Fruit fly (Drosophila melanogaster) whole organism, embryonic: Measurements from ENCODE around the gene CG33723.

Source experiments
- B-H2 ChIP-seq: fragments of 200-800 bp; sonication (Bioruptor generic); optimal IDR thresholded peaks from 2 replicates; lab custom pipeline; 2018; ENCODE audit warnings: missing biosample characterization, mild to moderate bottlenecking, missing genetic modification characterization
- CG10274 ChIP-seq: fragments of 200-800 bp; sonication (Bioruptor generic); optimal IDR thresholded peaks from 3 replicates; lab custom pipeline; 2017; ENCODE audit warnings: missing biosample characterization, mild to moderate bottlenecking, missing genetic modification characterization
- CG11504 ChIP-seq: fragments of 200-800 bp; sonication (Bioruptor generic); optimal IDR thresholded peaks from 3 replicates; lab custom pipeline; 2019; ENCODE audit warnings: missing biosample characterization, mild to moderate bottlenecking, missing genetic modification characterization, moderate library complexity
- CG11560 ChIP-seq: fragments of 200-800 bp; sonication (Bioruptor generic); IDR thresholded peaks from 3 replicates; pipeline ENCODE4 v1.3.6; 2022; ENCODE audit warnings: missing biosample characterization, missing genetic modification characterization
- CG1233 ChIP-seq: fragments of 200-800 bp; sonication (Bioruptor generic); optimal IDR thresholded peaks from 4 replicates; lab custom pipeline; 2018; ENCODE audit warnings: missing biosample characterization, mild to moderate bottlenecking, missing genetic modification characterization
- CG12391 ChIP-seq: fragments of 200-800 bp; sonication (Bioruptor generic); optimal IDR thresholded peaks from 3 replicates; lab custom pipeline; 2018; ENCODE audit warnings: missing biosample characterization, mild to moderate bottlenecking, missing genetic modification characterization, moderate library complexity
- CG13287 ChIP-seq: fragments of 200-800 bp; sonication (Bioruptor generic); IDR thresholded peaks from 2 replicates; pipeline ENCODE4 v1.3.6; 2022; ENCODE audit warnings: missing biosample characterization, missing genetic modification characterization; ENCODE audit not compliant: partially characterized antibody
- CG17359 ChIP-seq: fragments of 200-800 bp; sonication (Bioruptor generic); optimal IDR thresholded peaks from 3 replicates; lab custom pipeline; 2018; ENCODE audit warnings: missing biosample characterization, mild to moderate bottlenecking, missing genetic modification characterization, moderate library complexity
- CG17829 ChIP-seq: fragments of 200-800 bp; optimal IDR thresholded peaks from 2 replicates; lab custom pipeline; 2019; ENCODE audit warnings: missing biosample characterization, mild to moderate bottlenecking, missing genetic modification characterization, moderate library complexity
- CG17912 ChIP-seq: fragments of 200-800 bp; sonication (Bioruptor generic); optimal IDR thresholded peaks from 2 replicates; lab custom pipeline; 2018; ENCODE audit warnings: missing biosample characterization, mild to moderate bottlenecking, missing genetic modification characterization
- CG2129 ChIP-seq: fragments of 200-800 bp; sonication (Bioruptor generic); IDR thresholded peaks from 2 replicates; pipeline ENCODE4 v1.3.6; 2022; ENCODE audit warnings: missing biosample characterization, missing genetic modification characterization; ENCODE audit not compliant: partially characterized antibody
- CG33557 ChIP-seq: fragments of 200-800 bp; sonication (Bioruptor generic); optimal IDR thresholded peaks from 2 replicates; lab custom pipeline; 2019; ENCODE audit warnings: missing biosample characterization, mild to moderate bottlenecking, missing genetic modification characterization, moderate library complexity
- CG34224 ChIP-seq: fragments of 200-800 bp; sonication (Bioruptor generic); IDR thresholded peaks from 3 replicates; pipeline ENCODE4 v1.3.6; 2022; ENCODE audit warnings: missing biosample characterization, missing genetic modification characterization; ENCODE audit not compliant: partially characterized antibody
- CG3995 ChIP-seq: fragments of 200-800 bp; sonication (Bioruptor generic); optimal IDR thresholded peaks from 3 replicates; lab custom pipeline; 2016; ENCODE audit warnings: missing biosample characterization, missing genetic modification characterization
- CG4404 ChIP-seq: fragments of 200-800 bp; sonication (Bioruptor generic); IDR thresholded peaks from 2 replicates; pipeline ENCODE4 v1.3.6; 2022; ENCODE audit warnings: missing biosample characterization, missing genetic modification characterization
- CG5245 ChIP-seq: fragments of 200-800 bp; sonication (Bioruptor generic); optimal IDR thresholded peaks from 3 replicates; lab custom pipeline; 2016; ENCODE audit warnings: missing biosample characterization, missing genetic modification characterization
- CG8478 ChIP-seq: fragments of >200 bp; optimal IDR thresholded peaks from 2 replicates; lab custom pipeline; 2018
- CG9932 ChIP-seq: fragments of 200-800 bp; sonication (Bioruptor generic); IDR thresholded peaks from 2 replicates; pipeline ENCODE4 v1.3.6; 2022; ENCODE audit warnings: missing biosample characterization, missing genetic modification characterization
- Deaf1 ChIP-seq: fragments of 200-800 bp; optimal IDR thresholded peaks from 3 replicates; lab custom pipeline; 2019; ENCODE audit warnings: missing biosample characterization, mild to moderate bottlenecking, missing genetic modification characterization, moderate library complexity
- Dref ChIP-seq: fragments of 200-800 bp; sonication (Bioruptor generic); IDR thresholded peaks from 2 replicates; pipeline ENCODE4 v1.3.6; 2022; ENCODE audit warnings: missing biosample characterization, missing genetic modification characterization
- Eip74EF ChIP-seq, 2 experiments: fragments of 200-800 bp in 1 of 2; fragments of >200 bp in 1 of 2; sonication (Bioruptor generic) in 1 of 2; optimal IDR thresholded peaks; 2 replicates each; lab custom pipeline; 2017 to 2019; ENCODE audit warnings: missing biosample characterization in 2 of 2, missing genetic modification characterization in 2 of 2, mild to moderate bottlenecking in 1 of 2, moderate library complexity in 1 of 2
- Fer3 ChIP-seq: fragments of 200-800 bp; sonication (Bioruptor generic); optimal IDR thresholded peaks from 2 replicates; lab custom pipeline; 2018; ENCODE audit warnings: missing biosample characterization, mild to moderate bottlenecking, missing genetic modification characterization, moderate library complexity
- Gsc ChIP-seq: fragments of 200-800 bp; sonication (Bioruptor generic); IDR thresholded peaks from 2 replicates; pipeline ENCODE4 v1.3.6; 2022; ENCODE audit warnings: missing biosample characterization, missing genetic modification characterization
- Hr78 ChIP-seq, 2 experiments: fragments of 200-800 bp in 1 of 2; fragments of >200 bp in 1 of 2; sonication (Bioruptor generic) in 1 of 2; optimal IDR thresholded peaks; 2 replicates each; lab custom pipeline; 2017 to 2019; ENCODE audit warnings: missing biosample characterization in 2 of 2, missing genetic modification characterization in 2 of 2, mild to moderate bottlenecking in 1 of 2, moderate library complexity in 1 of 2
- Kr ChIP-seq: fragments of 200-800 bp; sonication (Bioruptor generic); optimal IDR thresholded peaks from 2 replicates; lab custom pipeline; 2017; ENCODE audit warnings: missing biosample characterization, mild to moderate bottlenecking, missing genetic modification characterization
- Lhr ChIP-seq: fragments of 200-800 bp; sonication (Bioruptor generic); optimal IDR thresholded peaks from 3 replicates; lab custom pipeline; 2017; ENCODE audit warnings: mild to moderate bottlenecking, missing biosample characterization, missing genetic modification reagents, missing genetic modification characterization
- NC2α ChIP-seq: fragments of 200-800 bp; sonication (Bioruptor generic); optimal IDR thresholded peaks from 2 replicates; lab custom pipeline; 2016; ENCODE audit warnings: missing biosample characterization, missing genetic modification characterization
- Scr ChIP-seq: fragments of 200-800 bp; sonication (Bioruptor generic); IDR thresholded peaks from 2 replicates; pipeline ENCODE4 v1.3.6; 2022; ENCODE audit warnings: missing biosample characterization, missing genetic modification characterization; ENCODE audit not compliant: partially characterized antibody
- Sry-β ChIP-seq: fragments of 200-800 bp; sonication (Bioruptor generic); optimal IDR thresholded peaks from 2 replicates; lab custom pipeline; 2018; ENCODE audit warnings: missing biosample characterization, mild to moderate bottlenecking, missing genetic modification characterization, moderate library complexity
- ase ChIP-seq: fragments of 200-800 bp; sonication (Bioruptor generic); IDR thresholded peaks from 3 replicates; pipeline ENCODE4 v1.3.6; 2022; ENCODE audit warnings: missing biosample characterization, missing genetic modification characterization
- bsh ChIP-seq, 2 experiments: fragments of 200-800 bp; sonication (Bioruptor generic); optimal IDR thresholded peaks; 2 replicates each; lab custom pipeline; 2017 to 2018; ENCODE audit warnings: mild to moderate bottlenecking in 2 of 2, missing biosample characterization in 2 of 2, missing genetic modification characterization in 2 of 2, moderate library complexity in 1 of 2
- ci ChIP-seq: fragments of 200-800 bp; sonication (Bioruptor generic); IDR thresholded peaks from 3 replicates; pipeline ENCODE4 v1.3.6; 2022; ENCODE audit warnings: missing biosample characterization, missing genetic modification characterization
- gt ChIP-seq: fragments of 200-800 bp; sonication (Bioruptor generic); IDR thresholded peaks from 2 replicates; pipeline ENCODE4 v1.3.6; 2022; ENCODE audit warnings: missing biosample characterization, missing genetic modification characterization
- h ChIP-seq: fragments of >200 bp; optimal IDR thresholded peaks from 2 replicates; lab custom pipeline; 2017
- kah ChIP-seq: fragments of 200-800 bp; sonication (Bioruptor generic); optimal IDR thresholded peaks from 2 replicates; lab custom pipeline; 2018; ENCODE audit warnings: missing biosample characterization, mild to moderate bottlenecking, missing genetic modification characterization
- lab ChIP-seq: fragments of 200-800 bp; sonication (Bioruptor generic); optimal IDR thresholded peaks from 3 replicates; lab custom pipeline; 2017; ENCODE audit warnings: missing biosample characterization, missing genetic modification characterization, mild to moderate bottlenecking, moderate library complexity, missing genetic modification reagents
- luna ChIP-seq: fragments of 200-800 bp; sonication (Bioruptor generic); optimal IDR thresholded peaks from 2 replicates; lab custom pipeline; 2016; ENCODE audit warnings: missing biosample characterization, missing genetic modification characterization
- nau ChIP-seq: fragments of 200-800 bp; sonication (Bioruptor generic); optimal IDR thresholded peaks from 3 replicates; lab custom pipeline; 2017; ENCODE audit warnings: missing biosample characterization, mild to moderate bottlenecking, missing genetic modification characterization, missing genetic modification reagents
- nmo ChIP-seq: fragments of 200-800 bp; sonication (Bioruptor generic); optimal IDR thresholded peaks from 2 replicates; lab custom pipeline; 2018; ENCODE audit warnings: missing biosample characterization, mild to moderate bottlenecking, missing genetic modification characterization, moderate library complexity
- nom ChIP-seq: fragments of 200-800 bp; sonication (Bioruptor generic); optimal IDR thresholded peaks from 2 replicates; lab custom pipeline; 2017; ENCODE audit warnings: missing biosample characterization, missing genetic modification characterization, mild to moderate bottlenecking, moderate library complexity, missing genetic modification reagents
- odd ChIP-seq: fragments of 200-800 bp; sonication (Bioruptor generic); optimal IDR thresholded peaks from 2 replicates; lab custom pipeline; 2017; ENCODE audit warnings: missing biosample characterization, mild to moderate bottlenecking, missing genetic modification characterization
- onecut ChIP-seq: fragments of 200-800 bp; sonication (Bioruptor generic); IDR thresholded peaks from 2 replicates; pipeline ENCODE4 v1.3.6; 2022; ENCODE audit warnings: missing biosample characterization, missing genetic modification characterization
- peb ChIP-seq: fragments of 200-800 bp; sonication (Bioruptor generic); IDR thresholded peaks from 2 replicates; pipeline ENCODE4 v1.3.6; 2022; ENCODE audit warnings: missing biosample characterization, missing genetic modification characterization
- repo ChIP-seq: fragments of 200-800 bp; sonication (Bioruptor generic); optimal IDR thresholded peaks from 2 replicates; lab custom pipeline; 2016; ENCODE audit warnings: missing biosample characterization, missing genetic modification characterization
- run ChIP-seq: fragments of 200-800 bp; sonication (Bioruptor generic); optimal IDR thresholded peaks from 3 replicates; lab custom pipeline; 2018; ENCODE audit warnings: missing biosample characterization, mild to moderate bottlenecking, missing genetic modification characterization
- tll ChIP-seq, 2 experiments: fragments of 200-800 bp in 1 of 2; fragments of >200 bp in 1 of 2; sonication (Bioruptor generic) in 1 of 2; optimal IDR thresholded peaks; 2 replicates each; lab custom pipeline; 2017 to 2019; ENCODE audit warnings: missing biosample characterization in 2 of 2, missing genetic modification characterization in 2 of 2, mild to moderate bottlenecking in 1 of 2, moderate library complexity in 1 of 2
- twi ChIP-seq: fragments of 200-800 bp; optimal IDR thresholded peaks from 2 replicates; lab custom pipeline; 2019; ENCODE audit warnings: missing biosample characterization, mild to moderate bottlenecking, missing genetic modification characterization, moderate library complexity
- tx ChIP-seq: fragments of 200-800 bp; sonication (Bioruptor generic); optimal IDR thresholded peaks from 2 replicates; lab custom pipeline; 2016; ENCODE audit warnings: missing biosample characterization, missing genetic modification characterization
- zfh2 ChIP-seq: fragments of 200-800 bp; sonication (Bioruptor generic); optimal IDR thresholded peaks from 2 replicates; lab custom pipeline; 2016; ENCODE audit warnings: missing biosample characterization, missing genetic modification characterization

CG33723 gene

dm6 chr2L:9430992-9431602 lies 9.4 kb downstream of the CG33723 start, which contains the start of the genes FucTB and scat (continued):
- TF ChIP-seq CG11504 (tag; lab: Kevin White, UChicago) (peak; percentile 92), CG3995 (GFP tag; lab: Kevin White, UChicago) (peak; percentile 34), Hr78 (GFP tag; optimal IDR thresholded peaks at IDR 0.05; lab: Kevin White, UChicago) (no peak), CG1233 (GFP tag; lab: Kevin White, UChicago) (peak; percentile 84), CG17829 (peak; percentile 95), Gsc (peak; percentile 76), NC2α (GFP tag; lab: Kevin White, UChicago) (no peak), peb (GFP tag; lab: Robert Waterston, UW) (peak; percentile 73), twi (tag; lab: Kevin White, UChicago) (peak; percentile 92), Sry-β (no peak), Eip74EF (GFP tag; optimal IDR thresholded peaks at IDR 0.05; lab: Kevin White, UChicago) (no peak), Deaf1 (peak; percentile 69), CG13287 (GFP tag; lab: Robert Waterston, UW) (peak; percentile 49), ase (peak; percentile 82), CG8478 (lab: Kevin White, UChicago) (no peak), Dref (GFP tag; lab: Robert Waterston, UW) (0 out of 2 replicates have a peak, but pooled peaks have one; percentile 38), CG10274 (GFP tag; lab: Kevin White, UChicago) (peak; percentile 69), nom (GFP tag; lab: Kevin White, UChicago) (no peak), Lhr (peak; percentile 49), CG12391 (tag; lab: Kevin White, UChicago) (peak; percentile 97), CG33557 (GFP tag; lab: Kevin White, UChicago) (peak; percentile 86), odd (GFP tag; lab: Kevin White, UChicago) (peak; percentile 78), CG17912 (GFP tag; lab: Kevin White, UChicago) (peak; percentile 73), CG5245 (GFP tag; lab: Kevin White, UChicago) (peak; percentile 79), Kr (GFP tag; lab: Kevin White, UChicago) (no peak), gt (GFP tag; lab: Robert Waterston, UW) (peak; percentile 89), CG9932 (GFP tag; lab: Robert Waterston, UW) (peak; percentile 97), h (lab: Kevin White, UChicago) (no peak), kah (GFP tag; lab: Kevin White, UChicago) (peak; percentile 50), B-H2 (GFP tag; lab: Kevin White, UChicago) (peak; percentile 89), bsh (GFP tag; optimal IDR thresholded peaks at IDR 0.05; lab: Kevin White, UChicago) (peak; percentile 27 to 85), ci (GFP tag; lab: Robert Waterston, UW) (peak; percentile 85), tx (GFP tag; lab: Kevin White, UChicago) (peak; percentile 66), repo (GFP tag; lab: Kevin White, UChicago) (no peak), Fer3 (peak; percentile 86), CG34224 (GFP tag; lab: Robert Waterston, UW) (0 out of 3 replicates have a peak, but pooled peaks have one; percentile 8), CG2129 (GFP tag; lab: Robert Waterston, UW) (no peak), run (tag; lab: Kevin White, UChicago) (peak; percentile 38), Scr (GFP tag; lab: Robert Waterston, UW) (peak; percentile 32; the same call in 1 of the 2 replicates), luna (GFP tag; lab: Kevin White, UChicago) (no peak), CG17359 (peak; percentile 78), CG4404 (GFP tag; lab: Robert Waterston, UW) (peak; percentile 96), nau (GFP tag; lab: Kevin White, UChicago) (no peak), nmo (GFP tag; lab: Kevin White, UChicago) (peak; percentile 98), tll (GFP tag; optimal IDR thresholded peaks at IDR 0.05; lab: Kevin White, UChicago) (peak in 1 of 2 experiments; percentile 18), zfh2 (GFP tag; lab: Kevin White, UChicago) (peak; percentile 72), CG11560 (tag; lab: Robert Waterston, UW) (peak; percentile 84), onecut (GFP tag; lab: Robert Waterston, UW) (peak; percentile 74), lab (GFP tag; lab: Kevin White, UChicago) (peak; percentile 89)
